Fruit fly (Drosophila melanogaster) whole organism, embryonic: ENCODE measurements around the gene bun.
A peak's percentile ranks its signal among the peaks of the same experiment; 100 is the strongest.

ENCODE experiments used
- MBD-R2 ChIP-seq: fragments of 200-800 bp; sonication (Bioruptor generic); IDR thresholded peaks from 2 replicates; pipeline ENCODE4 v1.3.6; 2022; ENCODE audit warnings: missing biosample characterization, missing genetic modification characterization
- Sox100B ChIP-seq: fragments of 200-800 bp; sonication (Bioruptor generic); optimal IDR thresholded peaks from 3 replicates; lab custom pipeline; 2018; ENCODE audit warnings: missing biosample characterization, mild to moderate bottlenecking, missing genetic modification characterization
- Stat92E ChIP-seq, 3 experiments: fragments of >200 bp in 2 of 3; fragments of 200-800 bp in 1 of 3; sonication (Bioruptor generic) in 1 of 3; optimal IDR thresholded peaks; 2 replicates each; lab custom pipeline; 2017 to 2019; ENCODE audit warnings: missing biosample characterization in 3 of 3, missing genetic modification characterization in 3 of 3, mild to moderate bottlenecking in 1 of 3, moderate library complexity in 1 of 3
- bowl ChIP-seq: fragments of 200-800 bp; sonication (Bioruptor generic); IDR thresholded peaks from 2 replicates; pipeline ENCODE4 v1.3.6; 2022; ENCODE audit warnings: missing biosample characterization, missing genetic modification characterization
- dati ChIP-seq: fragments of 200-800 bp; sonication (Bioruptor generic); IDR thresholded peaks from 2 replicates; pipeline ENCODE4 v1.3.6; 2022; ENCODE audit warnings: missing biosample characterization, missing genetic modification characterization

- no peak for TF ChIP-seq Sox100B (GFP tag; lab: Kevin White, UChicago)
- TF ChIP-seq MBD-R2 (GFP tag; lab: Robert Waterston, UW), result no peak
- TF ChIP-seq Stat92E (GFP tag; optimal IDR thresholded peaks at IDR 0.05; lab: Kevin White, UChicago), result no peak
- TF ChIP-seq dati, result 0 out of 2 replicates have a peak, but pooled peaks have one; percentile 13
- TF ChIP-seq bowl (GFP tag; lab: Robert Waterston, UW), result no peak
Observed at dm6 chr2L:12533671-12534402, 12.6 kb downstream of the bun start.
